Worm (Caenorhabditis elegans) whole organism, young adult: ENCODE measurements around the gene F53H4.2.
A peak's percentile ranks its signal among the peaks of the same experiment; 100 is the strongest.

ENCODE experiments used
- B0336.3 ChIP-seq: fragments of 200-800 bp; sonication (Bioruptor generic); IDR thresholded peaks from 2 replicates; pipeline ENCODE4 v1.3.6; 2022; ENCODE audit warnings: missing genetic modification characterization, missing compliant biosample characterization
- D2030.7 ChIP-seq: fragments of 200-800 bp; sonication (Bioruptor generic); IDR thresholded peaks from 2 replicates; pipeline ENCODE4 v1.3.6; 2022; ENCODE audit warnings: missing genetic modification reagents, missing genetic modification characterization, missing compliant biosample characterization
- F10E7.11 ChIP-seq: sonication (generic microtip); optimal IDR thresholded peaks from 2 replicates; lab custom pipeline; 2017; ENCODE audit warnings: mild to moderate bottlenecking, missing genetic modification characterization, moderate library complexity, missing compliant biosample characterization
- F23B12.7 ChIP-seq: sonication (generic microtip); optimal IDR thresholded peaks from 2 replicates; lab custom pipeline; 2017; ENCODE audit warnings: missing genetic modification characterization, mild to moderate bottlenecking, missing compliant biosample characterization, antibody characterized with exemption, moderate library complexity; ENCODE audit not compliant: insufficient read depth
- F39B2.1 ChIP-seq: fragments of 200-800 bp; sonication (Bioruptor generic); IDR thresholded peaks from 2 replicates; pipeline ENCODE4 v1.3.6; 2022; ENCODE audit warnings: missing genetic modification reagents, missing genetic modification characterization, missing compliant biosample characterization
- F52B5.7 ChIP-seq: sonication (generic microtip); optimal IDR thresholded peaks from 2 replicates; lab custom pipeline; 2016; ENCODE audit warnings: mild to moderate bottlenecking, missing genetic modification characterization, missing compliant biosample characterization
- F57A8.1 ChIP-seq: fragments of 200-800 bp; sonication (Bioruptor generic); optimal IDR thresholded peaks from 2 replicates; lab custom pipeline; 2018; ENCODE audit warnings: mild to moderate bottlenecking, missing genetic modification characterization, moderate library complexity, missing compliant biosample characterization
- T07F8.4 ChIP-seq: sonication (generic microtip); optimal IDR thresholded peaks from 2 replicates; lab custom pipeline; 2016; ENCODE audit warnings: mild to moderate bottlenecking, missing genetic modification characterization, moderate library complexity, missing compliant biosample characterization
- T26A5.8 ChIP-seq: sonication (generic microtip); optimal IDR thresholded peaks from 2 replicates; lab custom pipeline; 2016; ENCODE audit warnings: missing genetic modification characterization, missing compliant biosample characterization
- Y56A3A.18 ChIP-seq: fragments of 200-800 bp; sonication (Bioruptor generic); IDR thresholded peaks from 2 replicates; pipeline ENCODE4 v1.3.6; 2022; ENCODE audit warnings: missing genetic modification reagents, missing genetic modification characterization, missing compliant biosample characterization
- Y67H2A.10 ChIP-seq: fragments of 200-800 bp; sonication (Bioruptor generic); conservative IDR thresholded peaks from 2 replicates; pipeline ENCODE4 v1.3.6; 2022; ENCODE audit warnings: missing genetic modification reagents, missing genetic modification characterization, missing compliant biosample characterization
- Y79H2A.3 ChIP-seq: fragments of 200-800 bp; sonication (Bioruptor generic); conservative IDR thresholded peaks from 2 replicates; pipeline ENCODE4 v1.3.6; 2022; ENCODE audit warnings: missing genetic modification reagents, missing genetic modification characterization, missing compliant biosample characterization
- Y95B8A.8 ChIP-seq: fragments of 200-800 bp; sonication (Bioruptor generic); IDR thresholded peaks from 2 replicates; pipeline ENCODE4 v1.3.6; 2022; ENCODE audit warnings: missing genetic modification reagents, missing genetic modification characterization, missing compliant biosample characterization
- atf-7 ChIP-seq: sonication (generic microtip); optimal IDR thresholded peaks from 2 replicates; lab custom pipeline; 2017; ENCODE audit warnings: mild to moderate bottlenecking, missing genetic modification characterization, missing compliant biosample characterization
- bed-2 ChIP-seq: fragments of 200-800 bp; sonication (Bioruptor generic); IDR thresholded peaks from 2 replicates; pipeline ENCODE4 v1.3.6; 2022; ENCODE audit warnings: missing genetic modification reagents, missing genetic modification characterization, missing compliant biosample characterization
- cebp-2 ChIP-seq: fragments of 200-800 bp; sonication (Bioruptor generic); IDR thresholded peaks from 2 replicates; pipeline ENCODE4 v1.3.6; 2022; ENCODE audit warnings: missing genetic modification characterization, missing compliant biosample characterization
- ceh-27 ChIP-seq: fragments of 200-800 bp; sonication (Bioruptor generic); optimal IDR thresholded peaks from 2 replicates; lab custom pipeline; 2018; ENCODE audit warnings: mild to moderate bottlenecking, missing genetic modification characterization, moderate library complexity, missing compliant biosample characterization
- ceh-40 ChIP-seq: fragments of 200-800 bp; sonication (Bioruptor generic); IDR thresholded peaks from 2 replicates; pipeline ENCODE4 v1.3.6; 2022; ENCODE audit warnings: missing genetic modification characterization, missing compliant biosample characterization
- ceh-79 ChIP-seq: sonication (generic microtip); optimal IDR thresholded peaks from 2 replicates; lab custom pipeline; 2017; ENCODE audit warnings: mild to moderate bottlenecking, missing genetic modification characterization, missing compliant biosample characterization
- ceh-91 ChIP-seq: fragments of 200-800 bp; sonication (Bioruptor generic); IDR thresholded peaks from 2 replicates; pipeline ENCODE4 v1.3.6; 2022; ENCODE audit warnings: missing genetic modification reagents, missing genetic modification characterization, missing compliant biosample characterization
- chd-7 ChIP-seq: sonication (generic microtip); optimal IDR thresholded peaks from 2 replicates; lab custom pipeline; 2016; ENCODE audit warnings: mild to moderate bottlenecking, missing genetic modification characterization, moderate library complexity, missing compliant biosample characterization
- egl-44 ChIP-seq: fragments of 200-800 bp; sonication (Bioruptor generic); IDR thresholded peaks from 2 replicates; pipeline ENCODE4 v1.3.6; 2022; ENCODE audit warnings: missing genetic modification reagents, missing genetic modification characterization, missing compliant biosample characterization
- egrh-3 ChIP-seq: fragments of 200-800 bp; sonication (Bioruptor generic); IDR thresholded peaks from 2 replicates; pipeline ENCODE4 v1.3.6; 2022; ENCODE audit warnings: missing genetic modification reagents, missing genetic modification characterization, missing compliant biosample characterization
- ekl-4 ChIP-seq: fragments of 200-800 bp; sonication (Bioruptor generic); IDR thresholded peaks from 2 replicates; pipeline ENCODE4 v1.3.6; 2022; ENCODE audit warnings: missing genetic modification reagents, missing genetic modification characterization, missing compliant biosample characterization
- fkh-3 ChIP-seq: sonication (generic microtip); optimal IDR thresholded peaks from 2 replicates; lab custom pipeline; 2016; ENCODE audit warnings: mild to moderate bottlenecking, missing genetic modification characterization, missing compliant biosample characterization
- hlh-12 ChIP-seq: sonication (generic microtip); optimal IDR thresholded peaks from 2 replicates; lab custom pipeline; 2016; ENCODE audit warnings: missing genetic modification characterization, missing compliant biosample characterization
- hsf-1 ChIP-seq: fragments of 200-800 bp; sonication (Bioruptor generic); IDR thresholded peaks from 2 replicates; pipeline ENCODE4 v1.3.6; 2022; ENCODE audit warnings: missing genetic modification reagents, missing genetic modification characterization, missing compliant biosample characterization
- lag-1 ChIP-seq: fragments of 200-800 bp; sonication (Bioruptor generic); IDR thresholded peaks from 2 replicates; pipeline ENCODE4 v1.3.6; 2022; ENCODE audit warnings: missing genetic modification reagents, missing genetic modification characterization, missing compliant biosample characterization
- let-526 ChIP-seq: fragments of 200-800 bp; sonication (Bioruptor generic); IDR thresholded peaks from 2 replicates; pipeline ENCODE4 v1.3.6; 2022; ENCODE audit warnings: missing genetic modification reagents, missing genetic modification characterization, missing compliant biosample characterization
- lin-35 ChIP-seq, 3 experiments: fragments of 150-350 bp in 2 of 3; sonication (generic microtip) in 1 of 3; optimal IDR thresholded peaks; 2 replicates each; lab custom pipeline; 2014 to 2018; ENCODE audit warnings: missing biosample characterization in 3 of 3, missing genetic modification characterization in 3 of 3, missing genetic modification reagents in 3 of 3
- lsy-27 ChIP-seq: sonication (generic microtip); optimal IDR thresholded peaks from 2 replicates; lab custom pipeline; 2017; ENCODE audit warnings: missing genetic modification characterization, mild to moderate bottlenecking, missing compliant biosample characterization, antibody characterized with exemption, missing genotype, borderline replicate concordance; ENCODE audit not compliant: insufficient read depth
- madf-6 ChIP-seq: fragments of 200-800 bp; sonication (Bioruptor generic); IDR thresholded peaks from 2 replicates; pipeline ENCODE4 v1.3.6; 2022; ENCODE audit warnings: missing genetic modification reagents, missing genetic modification characterization, missing compliant biosample characterization
- mel-28 ChIP-seq: sonication (generic microtip); optimal IDR thresholded peaks from 2 replicates; lab custom pipeline; 2016; ENCODE audit warnings: borderline replicate concordance, mild to moderate bottlenecking, missing genetic modification characterization, missing compliant biosample characterization
- nfya-1 ChIP-seq: sonication (generic microtip); optimal IDR thresholded peaks from 2 replicates; lab custom pipeline; 2017; ENCODE audit warnings: antibody characterized with exemption, missing compliant biosample characterization, missing genetic modification characterization, borderline replicate concordance; ENCODE audit not compliant: insufficient read depth
- nhr-27 ChIP-seq: fragments of 200-800 bp; sonication (Bioruptor generic); optimal IDR thresholded peaks from 2 replicates; lab custom pipeline; 2018; ENCODE audit warnings: mild to moderate bottlenecking, missing genetic modification characterization, moderate library complexity, missing compliant biosample characterization
- nhr-80 ChIP-seq: sonication (generic microtip); optimal IDR thresholded peaks from 2 replicates; lab custom pipeline; 2016; ENCODE audit warnings: missing genetic modification characterization, missing compliant biosample characterization
- pbrm-1 ChIP-seq: fragments of 200-800 bp; sonication (Bioruptor generic); IDR thresholded peaks from 2 replicates; pipeline ENCODE4 v1.3.6; 2022; ENCODE audit warnings: missing genetic modification reagents, missing genetic modification characterization, missing compliant biosample characterization
- repo-1 ChIP-seq: sonication (generic microtip); optimal IDR thresholded peaks from 2 replicates; lab custom pipeline; 2017; ENCODE audit warnings: mild to moderate bottlenecking, missing genetic modification characterization, missing compliant biosample characterization
- sea-2 ChIP-seq: fragments of 200-800 bp; sonication (Bioruptor generic); IDR thresholded peaks from 2 replicates; pipeline ENCODE4 v1.3.6; 2022; ENCODE audit warnings: missing genetic modification characterization, missing compliant biosample characterization
- snpc-4 ChIP-seq, 5 experiments: fragments of 150-350 bp in 1 of 5; sonication (generic microtip) in 4 of 5; optimal IDR thresholded peaks; 2 replicates each; lab custom pipeline; 2014 to 2018; ENCODE audit warnings: missing genetic modification characterization in 5 of 5, missing biosample characterization in 3 of 5, antibody characterized with exemption in 2 of 5, mild to moderate bottlenecking in 2 of 5, missing compliant biosample characterization in 2 of 5, missing genotype in 2 of 5, moderate library complexity in 2 of 5, missing genetic modification reagents in 1 of 5
- tbx-9 ChIP-seq: sonication (generic microtip); optimal IDR thresholded peaks from 2 replicates; lab custom pipeline; 2016; ENCODE audit warnings: borderline replicate concordance, missing genetic modification characterization, inconsistent platforms, missing compliant biosample characterization
- tlf-1 ChIP-seq: fragments of 200-800 bp; sonication (Bioruptor generic); optimal IDR thresholded peaks from 2 replicates; lab custom pipeline; 2018; ENCODE audit warnings: mild to moderate bottlenecking, missing genetic modification characterization, missing compliant biosample characterization
- unc-130 ChIP-seq: sonication (generic microtip); optimal IDR thresholded peaks from 2 replicates; lab custom pipeline; 2016; ENCODE audit warnings: missing genetic modification reagents, missing genetic modification characterization, missing compliant biosample characterization
- zfh-2 ChIP-seq: fragments of 200-800 bp; sonication (Bioruptor generic); conservative IDR thresholded peaks from 2 replicates; pipeline ENCODE4 v1.3.6; 2022; ENCODE audit warnings: missing genetic modification reagents, missing genetic modification characterization, missing compliant biosample characterization
- ztf-18 ChIP-seq: sonication (generic microtip); optimal IDR thresholded peaks from 2 replicates; lab custom pipeline; 2016; ENCODE audit warnings: missing genotype, mild to moderate bottlenecking, missing genetic modification characterization, missing compliant biosample characterization
- ztf-28 ChIP-seq: fragments of 200-800 bp; sonication (Bioruptor generic); IDR thresholded peaks from 2 replicates; pipeline ENCODE4 v1.3.6; 2022; ENCODE audit warnings: missing genetic modification reagents, missing genetic modification characterization, missing compliant biosample characterization

The F53H4.2 gene

ce11 chrX:15841086-15841622 lies 15.8 kb upstream of the F53H4.2 start, which contains the start of gene serp-1.1 (continued):
- TF ChIP-seq atf-7 (tag; lab: Kevin White, UChicago) (peak; percentile 100), ceh-91 (GFP tag; lab: Robert Waterston, UW) (0 out of 2 replicates have a peak, but pooled peaks have one; percentile 35), nhr-80 (tag; lab: Kevin White, UChicago) (peak; percentile 100), Y56A3A.18 (GFP tag; lab: Robert Waterston, UW) (peak; percentile 94), ceh-40 (GFP tag; lab: Robert Waterston, UW) (0 out of 2 replicates have a peak, but pooled peaks have one; percentile 51), sea-2 (GFP tag; lab: Robert Waterston, UW) (peak; percentile 60; the same call in 1 of the 2 replicates), cebp-2 (GFP tag; lab: Robert Waterston, UW) (peak; percentile 89; the same call in 1 of the 2 replicates), F52B5.7 (tag; lab: Kevin White, UChicago) (peak; percentile 81), chd-7 (peak; percentile 99), hlh-12 (tag; lab: Kevin White, UChicago) (no peak), Y95B8A.8 (GFP tag; lab: Robert Waterston, UW) (peak; percentile 87), F57A8.1 (peak; percentile 50), B0336.3 (GFP tag; lab: Robert Waterston, UW) (peak; percentile 97), tlf-1 (GFP tag; lab: Kevin White, UChicago) (peak; percentile 96), egrh-3 (peak; percentile 94), egl-44 (GFP tag; lab: Robert Waterston, UW) (peak; percentile 96), F39B2.1 (GFP tag; lab: Robert Waterston, UW) (0 out of 2 replicates have a peak, but pooled peaks have one; percentile 46), T07F8.4 (peak; percentile 40), tbx-9 (tag; lab: Kevin White, UChicago) (no peak)

DNA sequence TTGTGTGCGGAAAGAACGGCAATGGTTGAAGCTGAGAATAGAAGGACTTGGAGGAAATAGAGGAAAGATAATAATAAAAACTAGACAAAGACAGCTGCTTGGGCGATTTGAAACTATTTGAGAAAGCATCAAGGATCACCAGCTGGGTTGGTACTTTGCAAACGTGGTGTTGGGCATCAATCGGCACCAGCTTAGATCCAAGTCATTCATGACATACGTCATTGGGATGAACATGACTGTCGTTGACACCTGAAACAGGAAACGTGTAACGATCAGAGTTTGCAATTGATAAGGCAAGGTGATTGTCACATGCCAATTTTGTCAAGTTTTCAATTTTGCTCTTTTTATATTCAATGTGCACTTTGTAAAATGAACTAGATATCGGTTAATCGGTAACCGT lies 14.5 kb upstream of the F53H4.2 start:
- no peak for TF ChIP-seq egrh-3
- TF ChIP-seq F23B12.7: no peak
- TF ChIP-seq pbrm-1 (GFP tag; lab: Robert Waterston, UW): no peak
- TF ChIP-seq bed-2 (GFP tag; lab: Robert Waterston, UW): no peak
- TF ChIP-seq nfya-1: no peak
- TF ChIP-seq hsf-1 (GFP tag; lab: Robert Waterston, UW): no peak
- no peak for TF ChIP-seq ztf-18 (tag; lab: Kevin White, UChicago)
- no peak for TF ChIP-seq nhr-27 (tag; lab: Kevin White, UChicago)
- no peak for TF ChIP-seq Y67H2A.10 (GFP tag; lab: Robert Waterston, UW)
- TF ChIP-seq unc-130 (GFP tag; lab: Kevin White, UChicago): no peak
- no peak for TF ChIP-seq ekl-4
- no peak for TF ChIP-seq ceh-40 (GFP tag; lab: Robert Waterston, UW)
- TF ChIP-seq D2030.7 (GFP tag; lab: Robert Waterston, UW): no peak
- no peak for TF ChIP-seq snpc-4 (GFP tag; optimal IDR thresholded peaks at IDR 0.05; lab: Kevin White, UChicago)
- TF ChIP-seq snpc-4 (tag; optimal IDR thresholded peaks at IDR 0.05; lab: Kevin White, UChicago): peak in 2 of 4 experiments; percentile 21 to 41
- no peak for TF ChIP-seq let-526 (GFP tag; lab: Robert Waterston, UW)
- no peak for TF ChIP-seq F57A8.1
- no peak for TF ChIP-seq mel-28 (tag; lab: Kevin White, UChicago)
- no peak for TF ChIP-seq lsy-27
- no peak for TF ChIP-seq fkh-3
- TF ChIP-seq zfh-2 (GFP tag; lab: Robert Waterston, UW): no peak
- TF ChIP-seq ceh-27 (GFP tag; lab: Kevin White, UChicago): no peak
- TF ChIP-seq repo-1 (tag; lab: Kevin White, UChicago): peak; percentile 30
- no peak for TF ChIP-seq ztf-28
- no peak for TF ChIP-seq T26A5.8
- TF ChIP-seq Y79H2A.3 (GFP tag; lab: Robert Waterston, UW): no peak
- TF ChIP-seq madf-6 (GFP tag; lab: Robert Waterston, UW): no peak
- no peak for TF ChIP-seq F10E7.11 (tag; lab: Kevin White, UChicago)
- no peak for TF ChIP-seq lag-1 (GFP tag; lab: Robert Waterston, UW)
- no peak for TF ChIP-seq ceh-79
- no peak for TF ChIP-seq lin-35 (GFP tag; optimal IDR thresholded peaks at IDR 0.05; lab: Kevin White, UChicago)
